Fruit fly (Drosophila melanogaster): ENCODE data around the gene CG33770.

Gene CG33770

DNA sequence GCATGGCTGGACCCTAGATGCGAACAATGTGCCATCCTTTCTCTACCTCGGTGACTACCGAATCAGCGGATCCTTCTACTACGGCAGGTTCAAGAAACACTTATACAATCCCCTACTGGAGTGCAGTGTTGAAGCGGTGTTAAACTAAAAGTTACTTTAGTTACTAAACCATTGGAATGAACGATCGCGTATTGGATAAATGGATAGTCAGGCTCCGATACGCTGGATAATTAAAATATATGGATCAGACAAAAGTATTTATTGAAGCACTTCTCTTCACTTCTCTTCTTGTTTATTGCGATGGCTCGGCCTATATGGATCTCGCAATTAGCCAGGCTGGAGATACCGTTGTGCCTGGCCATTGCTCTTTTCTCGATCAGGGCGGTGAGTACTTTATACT, at the start of gene CG33770:
TSS of gene CG33770 (plus strand) at position 301 of the 400 bp plus-strand sequence.
- TF ChIP-seq rn (GFP tag; IDR thresholded peaks at IDR 0.05): no peak
- no peak for TF ChIP-seq CG10348 (GFP tag; IDR thresholded peaks at IDR 0.05)
- TF ChIP-seq EcR (GFP tag; optimal IDR thresholded peaks at IDR 0.05): no peak
- no peak for TF ChIP-seq CG34367 (tag; optimal IDR thresholded peaks at IDR 0.05)
- TF ChIP-seq Pif1A (GFP tag; optimal IDR thresholded peaks at IDR 0.05): no peak
- no peak for TF ChIP-seq Pif1B (GFP tag; optimal IDR thresholded peaks at IDR 0.05)

DNA sequence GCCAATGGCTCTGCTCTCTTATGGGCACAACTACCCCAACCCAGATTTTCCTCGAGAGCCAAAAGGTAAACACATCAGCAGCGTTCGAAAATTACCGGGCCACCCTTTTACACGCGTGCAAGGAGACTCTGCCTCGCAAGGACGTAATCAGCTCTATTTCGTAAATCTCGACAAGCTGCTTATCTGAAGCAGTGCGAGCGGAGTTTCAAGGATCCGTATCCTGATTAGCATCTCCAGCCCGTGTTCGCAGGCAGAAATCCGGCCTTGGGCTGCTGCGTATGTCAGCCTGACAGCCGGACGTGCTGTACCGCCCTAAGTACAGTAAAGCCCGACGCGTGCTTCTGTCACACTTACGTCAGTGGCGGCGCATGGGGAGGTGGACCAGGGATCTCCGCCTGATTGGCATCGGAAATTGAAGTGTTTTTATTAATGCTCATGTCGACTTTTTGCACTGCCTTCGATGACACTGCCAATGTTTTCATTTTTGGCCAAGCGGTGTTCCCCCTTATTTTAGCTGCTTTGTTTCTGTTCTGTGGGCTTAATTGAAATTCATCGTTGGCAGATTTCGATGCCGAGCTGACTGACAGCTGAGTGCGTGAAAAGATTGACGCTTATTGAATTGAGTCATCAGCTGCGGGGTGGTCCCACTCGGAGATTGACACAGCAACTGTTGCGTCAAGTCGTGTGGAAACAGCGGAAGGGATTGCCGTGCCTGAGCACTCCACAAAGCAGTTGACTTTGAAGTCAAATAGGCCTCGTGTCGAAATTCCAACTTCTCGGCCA, 42.6 kb upstream of the CG33770 start, which contains the start of gene ND-B14.5AL:
TSS of gene ND-B14.5AL (plus strand) at position 733 of the 783 bp plus-strand sequence.
- no peak for TF ChIP-seq CG14655 (GFP tag; optimal IDR thresholded peaks at IDR 0.05)
- TF ChIP-seq Pif1B (GFP tag; optimal IDR thresholded peaks at IDR 0.05): no peak
- TF ChIP-seq CG9948 (tag; optimal IDR thresholded peaks at IDR 0.05): no peak
- no peak for TF ChIP-seq fd96Ca (GFP tag; IDR thresholded peaks at IDR 0.05)
- no peak for TF ChIP-seq CG34367 (tag; optimal IDR thresholded peaks at IDR 0.05)
- no peak for TF ChIP-seq CG8159 (tag; optimal IDR thresholded peaks at IDR 0.05)
- TF ChIP-seq CG12605 (GFP tag; IDR thresholded peaks at IDR 0.05): no peak
- TF ChIP-seq EcR (GFP tag; optimal IDR thresholded peaks at IDR 0.05): no peak
- TF ChIP-seq gl (tag; optimal IDR thresholded peaks at IDR 0.05): no peak
- TF ChIP-seq CG15710 (tag; optimal IDR thresholded peaks at IDR 0.05): no peak
- no peak for TF ChIP-seq CG10348 (GFP tag; IDR thresholded peaks at IDR 0.05)
- TF ChIP-seq rn (GFP tag; IDR thresholded peaks at IDR 0.05): no peak
- TF ChIP-seq D1 (tag; optimal IDR thresholded peaks at IDR 0.05): no peak
- TF ChIP-seq Pif1A (GFP tag; optimal IDR thresholded peaks at IDR 0.05): no peak
- no peak for TF ChIP-seq CG13204 (GFP tag; optimal IDR thresholded peaks at IDR 0.05)
- no peak for TF ChIP-seq Ets98B (GFP tag; IDR thresholded peaks at IDR 0.05)
- TF ChIP-seq CG32121 (GFP tag; IDR thresholded peaks at IDR 0.05): no peak
- no peak for TF ChIP-seq CG17806 (tag; optimal IDR thresholded peaks at IDR 0.05)
- TF ChIP-seq CG4496 (GFP tag; IDR thresholded peaks at IDR 0.05): no peak
- no peak for TF ChIP-seq CG8301 (tag; optimal IDR thresholded peaks at IDR 0.05)

DNA sequence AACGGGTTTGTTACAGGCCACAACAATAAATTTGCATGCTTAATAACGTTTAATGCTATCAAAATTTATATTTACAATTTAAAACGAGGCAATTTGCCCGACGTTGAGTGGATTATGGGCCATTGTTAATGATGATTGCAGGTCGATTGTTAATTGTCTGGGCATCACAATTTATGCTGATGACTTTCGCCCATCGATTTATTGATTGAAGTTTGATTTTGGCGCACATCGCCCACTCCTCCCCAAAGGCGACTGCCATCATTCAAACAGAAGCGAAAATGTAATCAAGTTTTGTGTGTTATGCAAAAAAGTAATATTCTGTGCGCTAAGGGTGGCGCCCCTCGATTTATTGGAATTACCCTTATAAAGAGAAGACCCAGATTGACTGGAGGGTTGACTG, 41.4 kb upstream of the CG33770 start:
- TF ChIP-seq Pif1B (GFP tag; optimal IDR thresholded peaks at IDR 0.05) (no peak), CG17806 (tag; optimal IDR thresholded peaks at IDR 0.05) (no peak), Pif1A (GFP tag; optimal IDR thresholded peaks at IDR 0.05) (no peak), rn (GFP tag; IDR thresholded peaks at IDR 0.05) (no peak), CG12605 (GFP tag; IDR thresholded peaks at IDR 0.05) (no peak), CG10348 (GFP tag; IDR thresholded peaks at IDR 0.05) (no peak), CG8301 (tag; optimal IDR thresholded peaks at IDR 0.05) (no peak), Ets98B (GFP tag; IDR thresholded peaks at IDR 0.05) (no peak), CG14655 (GFP tag; optimal IDR thresholded peaks at IDR 0.05) (no peak)

DNA sequence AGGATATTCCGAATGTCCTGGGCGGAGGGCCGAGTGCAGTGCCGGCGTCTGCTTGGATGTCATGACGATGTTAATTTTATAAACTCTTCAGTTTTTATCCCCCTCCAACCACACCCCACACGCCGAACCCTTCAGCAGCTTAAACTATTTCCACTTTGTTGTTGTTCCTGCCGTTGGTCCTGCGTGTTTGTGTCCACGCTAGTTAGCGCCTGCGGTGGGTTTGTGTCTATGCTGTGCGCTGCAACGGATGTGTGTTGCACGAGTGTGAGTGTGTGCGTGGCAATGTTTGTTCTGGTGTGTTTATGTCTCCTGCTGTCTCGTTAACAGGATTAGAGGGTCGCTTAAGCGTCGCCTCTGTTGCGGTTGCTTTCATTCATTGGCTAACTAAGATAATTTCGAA, 31.7 kb upstream of the CG33770 start:
- no peak for TF ChIP-seq CG12605 (GFP tag; IDR thresholded peaks at IDR 0.05)
- no peak for TF ChIP-seq CG10348 (GFP tag; IDR thresholded peaks at IDR 0.05)
- no peak for TF ChIP-seq CG9948 (tag; optimal IDR thresholded peaks at IDR 0.05)
- TF ChIP-seq gl (tag; optimal IDR thresholded peaks at IDR 0.05): no peak
- TF ChIP-seq CG17806 (tag; optimal IDR thresholded peaks at IDR 0.05): no peak
- no peak for TF ChIP-seq EcR (GFP tag; optimal IDR thresholded peaks at IDR 0.05)
- TF ChIP-seq D1 (tag; optimal IDR thresholded peaks at IDR 0.05): no peak
- TF ChIP-seq CG32121 (GFP tag; IDR thresholded peaks at IDR 0.05): no peak
- TF ChIP-seq Pif1A (GFP tag; optimal IDR thresholded peaks at IDR 0.05): no peak
- no peak for TF ChIP-seq CG14655 (GFP tag; optimal IDR thresholded peaks at IDR 0.05)
- TF ChIP-seq CG13204 (GFP tag; optimal IDR thresholded peaks at IDR 0.05): no peak
- no peak for TF ChIP-seq fd96Ca (GFP tag; IDR thresholded peaks at IDR 0.05)
- no peak for TF ChIP-seq Snoo (tag; optimal IDR thresholded peaks at IDR 0.05)
- no peak for TF ChIP-seq Pif1B (GFP tag; optimal IDR thresholded peaks at IDR 0.05)
- TF ChIP-seq CG8159 (tag; optimal IDR thresholded peaks at IDR 0.05): no peak
- no peak for TF ChIP-seq CG34367 (tag; optimal IDR thresholded peaks at IDR 0.05)
- no peak for TF ChIP-seq rn (GFP tag; IDR thresholded peaks at IDR 0.05)
- TF ChIP-seq CG4496 (GFP tag; IDR thresholded peaks at IDR 0.05): no peak
- TF ChIP-seq CG8301 (tag; optimal IDR thresholded peaks at IDR 0.05): no peak

DNA sequence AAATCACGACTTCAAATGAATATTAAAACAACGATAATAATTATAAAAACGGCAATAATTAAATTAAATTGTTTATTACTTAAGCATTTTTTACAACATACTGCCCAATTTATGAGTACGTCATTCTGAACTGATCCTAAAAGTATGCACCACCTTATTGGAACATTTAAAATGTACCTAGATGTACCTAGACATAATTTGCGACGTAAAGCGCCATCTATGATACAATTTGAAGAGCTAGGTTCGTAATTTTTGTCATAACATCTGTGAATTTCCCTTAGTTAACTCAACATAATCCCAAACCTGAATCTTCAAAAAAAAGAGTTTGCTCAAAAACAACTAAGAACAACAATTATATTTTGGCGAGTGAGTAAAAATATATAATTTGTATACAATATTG, 14.4 kb upstream of the CG33770 start:
- TF ChIP-seq D1 (tag; optimal IDR thresholded peaks at IDR 0.05) (no peak), Pif1A (GFP tag; optimal IDR thresholded peaks at IDR 0.05) (no peak), CG13204 (GFP tag; optimal IDR thresholded peaks at IDR 0.05) (no peak), CG4496 (GFP tag; IDR thresholded peaks at IDR 0.05) (no peak), gl (tag; optimal IDR thresholded peaks at IDR 0.05) (no peak), rn (GFP tag; IDR thresholded peaks at IDR 0.05) (no peak), CG10348 (GFP tag; IDR thresholded peaks at IDR 0.05) (no peak), CG8159 (tag; optimal IDR thresholded peaks at IDR 0.05) (no peak), Ets98B (GFP tag; IDR thresholded peaks at IDR 0.05) (no peak), CG15710 (tag; optimal IDR thresholded peaks at IDR 0.05) (no peak), Pif1B (GFP tag; optimal IDR thresholded peaks at IDR 0.05) (no peak), CG9948 (tag; optimal IDR thresholded peaks at IDR 0.05) (no peak), Snoo (tag; optimal IDR thresholded peaks at IDR 0.05) (no peak), CG14655 (GFP tag; optimal IDR thresholded peaks at IDR 0.05) (no peak), fd96Ca (GFP tag; IDR thresholded peaks at IDR 0.05) (no peak), EcR (GFP tag; optimal IDR thresholded peaks at IDR 0.05) (no peak)

All from whole organism, pupa.